Worm (Caenorhabditis elegans) whole organism, L4 larva: ENCODE measurements around the gene mel-11.
A peak's percentile ranks its signal among the peaks of the same experiment; 100 is the strongest.

Experiments used
- F10B5.3 ChIP-seq: sonication (generic microtip); optimal IDR thresholded peaks from 2 replicates; lab custom pipeline; 2016; ENCODE audit warnings: mild to moderate bottlenecking, missing genetic modification characterization, missing compliant biosample characterization
- F37D6.2 ChIP-seq: sonication (generic microtip); optimal IDR thresholded peaks from 2 replicates; lab custom pipeline; 2016; ENCODE audit warnings: mild to moderate bottlenecking, missing genetic modification characterization, missing compliant biosample characterization
- F49E8.2 ChIP-seq: sonication (generic microtip); optimal IDR thresholded peaks from 2 replicates; lab custom pipeline; 2016; ENCODE audit warnings: missing compliant biosample characterization, mild to moderate bottlenecking, missing genetic modification characterization, borderline replicate concordance
- T20F7.1 ChIP-seq: fragments of 200-800 bp; sonication (Bioruptor generic); optimal IDR thresholded peaks from 2 replicates; lab custom pipeline; 2018; ENCODE audit warnings: mild to moderate bottlenecking, missing genetic modification characterization, missing compliant biosample characterization
- T26A8.4 ChIP-seq: fragments of 200-800 bp; sonication (Bioruptor generic); IDR thresholded peaks from 2 replicates; pipeline ENCODE4 v1.3.6; 2022; ENCODE audit warnings: missing genetic modification characterization, missing compliant biosample characterization
- Y5F2A.4 ChIP-seq: fragments of 200-800 bp; sonication (Bioruptor generic); optimal IDR thresholded peaks from 2 replicates; lab custom pipeline; 2018; ENCODE audit warnings: mild to moderate bottlenecking, missing genetic modification characterization, missing compliant biosample characterization
- Y75B8A.6 ChIP-seq: fragments of 200-800 bp; sonication (Bioruptor generic); IDR thresholded peaks from 2 replicates; pipeline ENCODE4 v1.3.6; 2022; ENCODE audit warnings: missing genetic modification reagents, missing genetic modification characterization, missing compliant biosample characterization
- ZK337.2 ChIP-seq: fragments of 200-800 bp; sonication (Bioruptor generic); IDR thresholded peaks from 2 replicates; pipeline ENCODE4 v1.3.6; 2022; ENCODE audit warnings: missing genetic modification reagents, missing genetic modification characterization, missing compliant biosample characterization
- aha-1 ChIP-seq: fragments of 150-350 bp; peaks from one replicate; lab custom pipeline; 2014; ENCODE audit warnings: missing biosample characterization, missing genetic modification characterization
- aly-2 ChIP-seq: sonication (generic microtip); optimal IDR thresholded peaks from 2 replicates; lab custom pipeline; 2018; ENCODE audit warnings: missing biosample characterization, missing genetic modification characterization
- attf-4 ChIP-seq: sonication (generic microtip); optimal IDR thresholded peaks from 3 replicates; lab custom pipeline; 2017; ENCODE audit warnings: missing biosample characterization, missing genetic modification characterization
- ceh-28 ChIP-seq: fragments of 150-350 bp; optimal IDR thresholded peaks from 2 replicates; lab custom pipeline; 2014; ENCODE audit warnings: missing biosample characterization, missing genetic modification reagents, missing genetic modification characterization
- dmd-6 ChIP-seq: fragments of 200-800 bp; sonication (Bioruptor generic); IDR thresholded peaks from 2 replicates; pipeline ENCODE4 v1.3.6; 2022; ENCODE audit warnings: missing genetic modification reagents, missing genetic modification characterization, missing compliant biosample characterization
- dmd-8 ChIP-seq: fragments of 200-800 bp; sonication (Bioruptor generic); IDR thresholded peaks from 2 replicates; pipeline ENCODE4 v1.3.6; 2022; ENCODE audit warnings: missing genetic modification characterization, missing compliant biosample characterization
- dmd-9 ChIP-seq: fragments of 200-800 bp; sonication (Bioruptor generic); IDR thresholded peaks from 2 replicates; pipeline ENCODE4 v1.3.6; 2022; ENCODE audit warnings: missing genetic modification reagents, missing genetic modification characterization, missing compliant biosample characterization
- dpl-1 ChIP-seq: fragments of 150-350 bp; optimal IDR thresholded peaks from 2 replicates; lab custom pipeline; 2014; ENCODE audit warnings: missing biosample characterization, missing genetic modification reagents, missing genetic modification characterization
- egl-27 ChIP-seq: sonication (generic microtip); optimal IDR thresholded peaks from 3 replicates; lab custom pipeline; 2017; ENCODE audit warnings: missing biosample characterization, missing genetic modification reagents, missing genetic modification characterization
- egl-43 ChIP-seq: fragments of 200-800 bp; sonication (Bioruptor generic); IDR thresholded peaks from 2 replicates; pipeline ENCODE4 v1.3.6; 2022; ENCODE audit warnings: missing genetic modification reagents, missing genetic modification characterization, missing compliant biosample characterization
- fkh-10 ChIP-seq: fragments of 150-350 bp; optimal IDR thresholded peaks from 2 replicates; lab custom pipeline; 2014; ENCODE audit warnings: missing biosample characterization, missing genetic modification reagents, missing genetic modification characterization
- fos-1 ChIP-seq: fragments of 150-350 bp; optimal IDR thresholded peaks from 2 replicates; lab custom pipeline; 2014; ENCODE audit warnings: missing biosample characterization, missing genetic modification characterization
- gei-8 ChIP-seq: fragments of 200-800 bp; sonication (Bioruptor generic); optimal IDR thresholded peaks from 2 replicates; lab custom pipeline; 2018; ENCODE audit warnings: mild to moderate bottlenecking, missing genetic modification characterization, missing compliant biosample characterization
- hif-1 ChIP-seq, 2 experiments: sonication (generic microtip); optimal IDR thresholded peaks; 2 replicates each; lab custom pipeline; 2016 to 2017; ENCODE audit warnings: missing compliant biosample characterization in 2 of 2, missing genetic modification characterization in 2 of 2, missing genetic modification reagents in 2 of 2, missing genotype in 2 of 2, mild to moderate bottlenecking in 1 of 2
- hlh-11 ChIP-seq: fragments of 200-800 bp; sonication (Bioruptor generic); optimal IDR thresholded peaks from 2 replicates; lab custom pipeline; 2018; ENCODE audit warnings: mild to moderate bottlenecking, missing genetic modification characterization, missing compliant biosample characterization
- hmg-1.1 ChIP-seq: fragments of 200-800 bp; sonication (Bioruptor generic); IDR thresholded peaks from 2 replicates; pipeline ENCODE4 v1.3.6; 2022; ENCODE audit warnings: missing genetic modification reagents, missing genetic modification characterization, missing compliant biosample characterization
- lin-1 ChIP-seq: fragments of 200-800 bp; sonication (Bioruptor generic); IDR thresholded peaks from 2 replicates; pipeline ENCODE4 v1.3.6; 2022; ENCODE audit warnings: missing genetic modification reagents, missing genetic modification characterization, missing compliant biosample characterization
- lin-38 ChIP-seq: fragments of 200-800 bp; sonication (Bioruptor generic); IDR thresholded peaks from 2 replicates; pipeline ENCODE4 v1.3.6; 2022; ENCODE audit warnings: missing genetic modification reagents, missing genetic modification characterization, missing compliant biosample characterization
- lsy-2 ChIP-seq, 2 experiments: fragments of 150-350 bp in 1 of 2; sonication (generic microtip) in 1 of 2; optimal IDR thresholded peaks; 2 replicates each; lab custom pipeline; 2014 to 2017; ENCODE audit warnings: missing biosample characterization in 2 of 2, missing genetic modification characterization in 2 of 2
- madf-5 ChIP-seq, 2 experiments: fragments of 200-800 bp; sonication (Bioruptor generic); IDR thresholded peaks; 2 replicates each; pipeline ENCODE4 v1.3.6; 2022; ENCODE audit warnings: missing compliant biosample characterization in 2 of 2, missing genetic modification characterization in 2 of 2
- madf-9 ChIP-seq: fragments of 200-800 bp; sonication (Bioruptor generic); conservative IDR thresholded peaks from 2 replicates; pipeline ENCODE4 v1.3.6; 2022; ENCODE audit warnings: missing genetic modification reagents, missing genetic modification characterization, missing compliant biosample characterization
- mdl-1 ChIP-seq, 2 experiments: fragments of 150-350 bp in 1 of 2; sonication (generic microtip) in 1 of 2; optimal IDR thresholded peaks; 2 replicates each; lab custom pipeline; 2014 to 2017; ENCODE audit warnings: missing biosample characterization in 2 of 2, missing genetic modification characterization in 2 of 2
- mep-1 ChIP-seq: fragments of 150-350 bp; sonication (generic microtip); optimal IDR thresholded peaks from 3 replicates; lab custom pipeline; 2014; ENCODE audit warnings: missing biosample characterization, missing genetic modification characterization
- mes-2 ChIP-seq: sonication (generic microtip); optimal IDR thresholded peaks from 2 replicates; lab custom pipeline; 2016; ENCODE audit warnings: missing genotype, mild to moderate bottlenecking, missing genetic modification characterization, missing compliant biosample characterization; ENCODE audit not compliant: poor library complexity, severe bottlenecking
- nhr-102 ChIP-seq: sonication (generic microtip); optimal IDR thresholded peaks from 2 replicates; lab custom pipeline; 2016; ENCODE audit warnings: mild to moderate bottlenecking, missing genetic modification characterization, moderate library complexity, missing compliant biosample characterization
- nhr-237 ChIP-seq: sonication (generic microtip); optimal IDR thresholded peaks from 2 replicates; lab custom pipeline; 2017; ENCODE audit warnings: missing biosample characterization, missing genetic modification characterization
- nhr-25 ChIP-seq: sonication (generic microtip); optimal IDR thresholded peaks from 2 replicates; lab custom pipeline; 2017; ENCODE audit warnings: missing genetic modification characterization, mild to moderate bottlenecking, missing compliant biosample characterization, antibody characterized with exemption, moderate library complexity, borderline replicate concordance; ENCODE audit not compliant: insufficient read depth
- nhr-6 ChIP-seq: fragments of 150-350 bp; optimal IDR thresholded peaks from 2 replicates; lab custom pipeline; 2014; ENCODE audit warnings: missing biosample characterization, missing genetic modification characterization
- nhr-76 ChIP-seq: fragments of 150-350 bp; optimal IDR thresholded peaks from 2 replicates; lab custom pipeline; 2014; ENCODE audit warnings: missing biosample characterization, missing genetic modification characterization
- skn-1 ChIP-seq: fragments of 150-350 bp; optimal IDR thresholded peaks from 2 replicates; lab custom pipeline; 2014; ENCODE audit warnings: missing biosample characterization, missing genetic modification characterization
- unc-39 ChIP-seq: sonication (generic microtip); optimal IDR thresholded peaks from 2 replicates; lab custom pipeline; 2017; ENCODE audit warnings: missing biosample characterization, missing genetic modification characterization
- zag-1 ChIP-seq: fragments of 150-350 bp; optimal IDR thresholded peaks from 2 replicates; lab custom pipeline; 2014; ENCODE audit warnings: missing biosample characterization, missing genetic modification characterization
- zfp-2 ChIP-seq: sonication (generic microtip); optimal IDR thresholded peaks from 2 replicates; lab custom pipeline; 2016; ENCODE audit warnings: mild to moderate bottlenecking, missing genetic modification characterization, missing compliant biosample characterization
- zfp-3 ChIP-seq: fragments of 200-800 bp; sonication (Bioruptor generic); conservative IDR thresholded peaks from 2 replicates; pipeline ENCODE4 v1.3.6; 2022; ENCODE audit warnings: missing genetic modification reagents, missing genetic modification characterization, missing compliant biosample characterization
- ztf-11 ChIP-seq: fragments of 150-350 bp; optimal IDR thresholded peaks from 2 replicates; lab custom pipeline; 2014; ENCODE audit warnings: missing biosample characterization, missing genetic modification characterization

The mel-11 gene

ce11 chrII:9322870-9323349, 35.4 kb upstream of the mel-11 start, which contains the start of gene rab-39 (continued):
- TF ChIP-seq fkh-10 (no peak), zfp-2 (tag; lab: Kevin White, UChicago) (no peak), nhr-237 (no peak), Y75B8A.6 (GFP tag; lab: Robert Waterston, UW) (no peak), nhr-25 (tag; lab: Kevin White, UChicago) (no peak), dmd-9 (no peak), ceh-28 (tag; lab: Kevin White, UChicago) (no peak), T26A8.4 (GFP tag; lab: Robert Waterston, UW) (no peak), ztf-11 (no peak), Y5F2A.4 (GFP tag; lab: Kevin White, UChicago) (no peak), egl-43 (GFP tag; lab: Robert Waterston, UW) (no peak), egl-27 (tag; lab: Kevin White, UChicago) (no peak), lin-38 (GFP tag; lab: Robert Waterston, UW) (no peak), nhr-6 (tag; lab: Kevin White, UChicago) (no peak), nhr-76 (tag; lab: Kevin White, UChicago) (no peak), mep-1 (tag; lab: Kevin White, UChicago) (peak; percentile 32), zag-1 (no peak), F10B5.3 (tag; lab: Kevin White, UChicago) (no peak), dmd-6 (GFP tag; lab: Robert Waterston, UW) (no peak), gei-8 (GFP tag; lab: Kevin White, UChicago) (no peak), unc-39 (tag; lab: Kevin White, UChicago) (no peak), aly-2 (tag; lab: Kevin White, UChicago) (no peak), madf-5 (GFP tag; IDR thresholded peaks at IDR 0.05; lab: Robert Waterston, UW) (no peak), hif-1 (tag; optimal IDR thresholded peaks at IDR 0.05; lab: Kevin White, UChicago) (peak in 1 of 2 experiments; percentile 27), mdl-1 (tag; optimal IDR thresholded peaks at IDR 0.05; lab: Kevin White, UChicago) (no peak), F49E8.2 (no peak), dpl-1 (peak; percentile 26), F37D6.2 (tag; lab: Kevin White, UChicago) (no peak), madf-9 (GFP tag; lab: Robert Waterston, UW) (no peak), lin-1 (no peak), attf-4 (no peak), mes-2 (tag; lab: Kevin White, UChicago) (peak; percentile 57), hlh-11 (tag; lab: Kevin White, UChicago) (peak; percentile 53), dmd-8 (no peak), ZK337.2 (GFP tag; lab: Robert Waterston, UW) (no peak), T20F7.1 (GFP tag; lab: Kevin White, UChicago) (no peak), hmg-1.1 (GFP tag; lab: Robert Waterston, UW) (no peak), lsy-2 (tag; optimal IDR thresholded peaks at IDR 0.05; lab: Kevin White, UChicago) (peak in 1 of 2 experiments; percentile 69), nhr-102 (tag; lab: Kevin White, UChicago) (no peak), skn-1 (no peak), zfp-3 (no peak), fos-1 (tag; lab: Kevin White, UChicago) (no peak), aha-1 (no peak)
- TF ChIP-seq, all 104 proteins: peak for 9
